Worm (Caenorhabditis elegans) whole organism, L3 larva: Measurements from ENCODE around the gene F22F7.2.

ENCODE experiments used
- R02D3.7 ChIP-seq: fragments of 150-350 bp; optimal IDR thresholded peaks from 2 replicates; lab custom pipeline; 2014; ENCODE audit warnings: missing biosample characterization, missing genetic modification characterization
- aly-2 ChIP-seq: fragments of 150-350 bp; optimal IDR thresholded peaks from 2 replicates; lab custom pipeline; 2014; ENCODE audit warnings: missing biosample characterization, missing genetic modification characterization
- ama-1 ChIP-seq: fragments of 150-350 bp; optimal IDR thresholded peaks from 2 replicates; lab custom pipeline; 2018
- ceh-16 ChIP-seq: sonication (generic microtip); optimal IDR thresholded peaks from 2 replicates; lab custom pipeline; 2017; ENCODE audit warnings: missing biosample characterization, missing genetic modification characterization
- egl-27 ChIP-seq: sonication (generic microtip); optimal IDR thresholded peaks from 4 replicates; lab custom pipeline; 2017; ENCODE audit warnings: missing biosample characterization, missing genetic modification reagents, missing genetic modification characterization
- egl-5 ChIP-seq: fragments of 150-350 bp; optimal IDR thresholded peaks from 2 replicates; lab custom pipeline; 2017; ENCODE audit warnings: missing biosample characterization, missing genetic modification reagents, missing genetic modification characterization, inconsistent platforms
- elt-1 ChIP-seq: fragments of 150-350 bp; optimal IDR thresholded peaks from 2 replicates; lab custom pipeline; 2014; ENCODE audit warnings: missing biosample characterization, missing genetic modification characterization
- elt-2 ChIP-seq: sonication (generic microtip); optimal IDR thresholded peaks from 2 replicates; lab custom pipeline; 2016; ENCODE audit warnings: missing genetic modification reagents, mild to moderate bottlenecking, missing genetic modification characterization, missing compliant biosample characterization
- elt-3 ChIP-seq, 3 experiments: fragments of 150-350 bp in 1 of 3; sonication (generic microtip) in 2 of 3; optimal IDR thresholded peaks; 2 replicates in 2 of 3; 4 replicates in 1 of 3; lab custom pipeline; 2014 to 2017; ENCODE audit warnings: missing biosample characterization in 3 of 3, missing genetic modification characterization in 3 of 3
- eor-1 ChIP-seq, 2 experiments: fragments of 150-350 bp; optimal IDR thresholded peaks; 2 replicates each; lab custom pipeline; 2014 to 2018; ENCODE audit warnings: missing biosample characterization in 2 of 2, missing genetic modification characterization in 2 of 2
- fkh-10 ChIP-seq: sonication (generic microtip); optimal IDR thresholded peaks from 2 replicates; lab custom pipeline; 2017; ENCODE audit warnings: missing biosample characterization, missing genetic modification reagents, missing genetic modification characterization
- fkh-2 ChIP-seq: fragments of 150-350 bp; optimal IDR thresholded peaks from 2 replicates; lab custom pipeline; 2014; ENCODE audit warnings: missing biosample characterization, missing genetic modification reagents, missing genetic modification characterization
- fos-1 ChIP-seq: fragments of 150-350 bp; optimal IDR thresholded peaks from 2 replicates; lab custom pipeline; 2014; ENCODE audit warnings: missing biosample characterization, missing genetic modification characterization
- hmg-11 ChIP-seq: sonication (generic microtip); optimal IDR thresholded peaks from 2 replicates; lab custom pipeline; 2016; ENCODE audit warnings: missing genetic modification characterization, missing compliant biosample characterization
- jun-1 ChIP-seq: fragments of 150-350 bp; optimal IDR thresholded peaks from 2 replicates; lab custom pipeline; 2014; ENCODE audit warnings: missing biosample characterization, missing genetic modification reagents, missing genetic modification characterization
- lin-15B ChIP-seq: fragments of 150-350 bp; optimal IDR thresholded peaks from 2 replicates; lab custom pipeline; 2014; ENCODE audit warnings: missing biosample characterization, missing genetic modification characterization
- lin-39 ChIP-seq: fragments of 150-350 bp; optimal IDR thresholded peaks from 2 replicates; lab custom pipeline; 2018; ENCODE audit warnings: missing biosample characterization, missing genetic modification reagents, missing genetic modification characterization
- lsy-12 ChIP-seq: sonication (generic microtip); optimal IDR thresholded peaks from 2 replicates; lab custom pipeline; 2016; ENCODE audit warnings: mild to moderate bottlenecking, missing genetic modification characterization, missing compliant biosample characterization
- mdl-1 ChIP-seq: fragments of 150-350 bp; optimal IDR thresholded peaks from 2 replicates; lab custom pipeline; 2014; ENCODE audit warnings: missing biosample characterization, missing genetic modification characterization
- mml-1 ChIP-seq: fragments of 150-350 bp; sonication (generic microtip); optimal IDR thresholded peaks from 3 replicates; lab custom pipeline; 2014; ENCODE audit warnings: missing biosample characterization, missing genetic modification characterization
- nfya-1 ChIP-seq: sonication (generic microtip); optimal IDR thresholded peaks from 2 replicates; lab custom pipeline; 2017; ENCODE audit warnings: missing genetic modification characterization, mild to moderate bottlenecking, missing compliant biosample characterization, antibody characterized with exemption, moderate library complexity; ENCODE audit not compliant: insufficient read depth
- nhr-11 ChIP-seq: fragments of 150-350 bp; optimal IDR thresholded peaks from 2 replicates; lab custom pipeline; 2014; ENCODE audit warnings: missing biosample characterization, missing genetic modification characterization
- nhr-23 ChIP-seq: fragments of 150-350 bp; optimal IDR thresholded peaks from 2 replicates; lab custom pipeline; 2014; ENCODE audit warnings: missing biosample characterization, missing genetic modification reagents, missing genetic modification characterization
- nhr-237 ChIP-seq: fragments of 150-350 bp; optimal IDR thresholded peaks from 2 replicates; lab custom pipeline; 2014; ENCODE audit warnings: missing biosample characterization, missing genetic modification characterization
- nhr-25 ChIP-seq: sonication (generic microtip); optimal IDR thresholded peaks from 2 replicates; lab custom pipeline; 2017; ENCODE audit warnings: missing biosample characterization, missing genetic modification characterization
- nhr-28 ChIP-seq: fragments of 150-350 bp; optimal IDR thresholded peaks from 2 replicates; lab custom pipeline; 2014; ENCODE audit warnings: missing biosample characterization, missing genetic modification characterization
- nhr-43 ChIP-seq: sonication (generic microtip); optimal IDR thresholded peaks from 2 replicates; lab custom pipeline; 2016; ENCODE audit warnings: mild to moderate bottlenecking, missing genetic modification characterization, missing compliant biosample characterization; ENCODE audit not compliant: poor library complexity, severe bottlenecking
- pha-4 ChIP-seq: fragments of 150-350 bp; optimal IDR thresholded peaks from 2 replicates; lab custom pipeline; 2014; ENCODE audit warnings: missing biosample characterization, missing genetic modification reagents, missing genetic modification characterization
- pqm-1 ChIP-seq: fragments of 150-350 bp; optimal IDR thresholded peaks from 2 replicates; lab custom pipeline; 2017; ENCODE audit warnings: missing biosample characterization, missing genetic modification characterization, inconsistent platforms
- skn-1 ChIP-seq: fragments of 150-350 bp; optimal IDR thresholded peaks from 2 replicates; lab custom pipeline; 2014; ENCODE audit warnings: missing biosample characterization, missing genetic modification characterization
- snpc-4 ChIP-seq: fragments of 150-350 bp; optimal IDR thresholded peaks from 2 replicates; lab custom pipeline; 2014; ENCODE audit warnings: missing biosample characterization, missing genetic modification characterization
- tbx-2 ChIP-seq: sonication (generic microtip); optimal IDR thresholded peaks from 2 replicates; lab custom pipeline; 2016; ENCODE audit warnings: mild to moderate bottlenecking, missing genetic modification characterization, missing compliant biosample characterization
- unc-62 ChIP-seq: fragments of 150-350 bp; sonication (generic microtip); optimal IDR thresholded peaks from 4 replicates; lab custom pipeline; 2014; ENCODE audit warnings: missing biosample characterization, missing genetic modification reagents, missing genetic modification characterization
- ztf-4 ChIP-seq: fragments of 150-350 bp; optimal IDR thresholded peaks from 2 replicates; lab custom pipeline; 2014; ENCODE audit warnings: missing biosample characterization, missing genetic modification characterization

The F22F7.2 gene

DNA sequence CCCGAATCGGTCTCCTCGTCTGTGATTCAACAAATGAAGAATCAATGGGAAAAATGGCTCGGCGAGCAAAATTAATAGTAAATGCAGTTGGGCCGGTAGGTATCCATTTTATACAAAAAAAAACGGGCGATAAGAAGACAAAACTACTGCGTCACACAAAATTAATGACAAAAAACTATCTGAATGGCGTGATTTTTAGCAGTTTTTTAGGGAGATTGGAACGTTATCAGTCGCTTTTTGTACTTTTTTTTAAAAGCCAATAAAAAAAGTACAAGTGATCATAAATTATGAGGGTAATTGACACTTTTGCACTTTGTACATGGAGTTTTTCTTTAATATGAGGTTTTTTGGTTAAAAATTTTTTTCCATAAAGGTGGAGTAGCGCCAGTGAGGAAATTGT, 582 bp downstream of the F22F7.2 start:
- peak; percentile 72 for TF ChIP-seq pqm-1 (tag; lab: Kevin White, UChicago)
- no peak for TF ChIP-seq nhr-23 (tag; lab: Kevin White, UChicago)
- TF ChIP-seq aly-2: no peak
- peak; percentile 84 for TF ChIP-seq elt-2 (tag; lab: Kevin White, UChicago)

DNA sequence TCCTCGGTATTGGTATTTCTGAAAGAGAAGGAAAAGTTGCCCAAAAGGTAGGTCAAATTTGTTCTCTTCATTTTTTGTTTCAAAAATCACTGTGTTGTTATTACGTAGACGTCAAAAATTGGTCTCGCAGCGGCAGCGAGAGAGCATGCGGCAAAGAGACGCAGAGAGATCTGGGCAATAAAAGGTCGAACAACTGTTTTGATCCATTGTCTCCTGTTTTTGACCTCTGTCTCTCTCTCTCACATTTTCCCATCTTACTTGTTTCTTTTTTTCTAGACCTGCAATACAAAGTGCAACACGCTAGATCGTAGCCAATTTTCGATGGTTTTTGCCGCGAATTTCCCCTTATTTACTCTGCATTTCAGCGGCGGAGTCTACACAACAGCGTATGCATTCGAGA, 4.0 kb downstream of the F22F7.2 start:
- no peak for TF ChIP-seq egl-27 (tag; lab: Kevin White, UChicago)
- TF ChIP-seq nhr-25 (tag; lab: Kevin White, UChicago): no peak
- TF ChIP-seq lin-39: peak; percentile 11
- no peak for TF ChIP-seq nhr-23 (tag; lab: Kevin White, UChicago)
- no peak for TF ChIP-seq nhr-237 (tag; lab: Kevin White, UChicago)
- TF ChIP-seq elt-2 (tag; lab: Kevin White, UChicago): peak; percentile 21

DNA sequence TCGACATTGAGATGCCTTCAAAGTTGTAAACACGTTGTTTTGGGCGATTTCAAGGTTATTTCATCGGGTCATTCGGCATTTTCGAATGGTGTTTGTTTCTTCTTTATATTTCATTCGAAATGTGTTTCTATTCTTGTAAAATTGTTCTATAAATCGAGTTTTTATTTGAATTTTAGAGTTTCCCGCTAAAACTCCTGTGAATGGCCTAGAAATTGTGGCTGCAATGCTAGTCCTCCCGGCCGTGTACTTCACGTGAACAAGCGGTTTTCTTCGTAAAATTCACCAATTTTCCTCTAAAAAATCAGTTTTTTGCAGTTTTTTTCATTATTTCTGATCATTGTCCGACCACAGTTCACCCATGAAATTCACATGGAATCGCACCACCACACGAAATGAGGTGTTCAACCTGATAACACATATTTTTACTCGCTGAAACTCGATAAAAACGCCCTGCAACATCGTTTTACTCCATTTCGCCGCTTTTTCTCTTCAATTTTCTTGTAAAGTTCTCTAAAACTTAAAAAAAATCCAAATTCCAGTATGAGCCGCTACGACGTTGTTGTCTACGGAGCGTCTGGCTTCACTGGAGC, 4.5 kb downstream of the F22F7.2 start, which contains the start of gene ldp-1:
ldp-1 (plus strand) TSS at position 540 of the 590 bp plus-strand sequence.
- TF ChIP-seq nhr-237 (tag; lab: Kevin White, UChicago): no peak
- TF ChIP-seq lsy-12 (tag; lab: Kevin White, UChicago): peak; percentile 66
- peak; percentile 32 for TF ChIP-seq nhr-25 (tag; lab: Kevin White, UChicago)
- TF ChIP-seq snpc-4: peak; percentile 30
- peak; percentile 57 for TF ChIP-seq pha-4 (tag; lab: Kevin White, UChicago)
- TF ChIP-seq elt-3 (tag; optimal IDR thresholded peaks at IDR 0.05; lab: Kevin White, UChicago): no peak
- no peak for TF ChIP-seq ztf-4 (tag; lab: Kevin White, UChicago)
- peak; percentile 83 for TF ChIP-seq nhr-43
- TF ChIP-seq eor-1 (tag; optimal IDR thresholded peaks at IDR 0.05; lab: Kevin White, UChicago): peak in 1 of 2 experiments; percentile 44
- TF ChIP-seq lin-15B: peak; percentile 73
- TF ChIP-seq R02D3.7: peak; percentile 6
- TF ChIP-seq pqm-1 (tag; lab: Kevin White, UChicago): peak; percentile 25
- TF ChIP-seq lin-39: no peak
- no peak for TF ChIP-seq fos-1
- TF ChIP-seq nhr-23 (tag; lab: Kevin White, UChicago): peak; percentile 55
- no peak for TF ChIP-seq tbx-2 (tag; lab: Kevin White, UChicago)
- TF ChIP-seq nfya-1 (tag; lab: Kevin White, UChicago): peak; percentile 65
- no peak for TF ChIP-seq nhr-11 (tag; lab: Kevin White, UChicago)
- TF ChIP-seq elt-1: no peak
- peak; percentile 4 for TF ChIP-seq fkh-10 (GFP tag; lab: Kevin White, UChicago)
- TF ChIP-seq, all 47 proteins: peak for 12

DNA sequence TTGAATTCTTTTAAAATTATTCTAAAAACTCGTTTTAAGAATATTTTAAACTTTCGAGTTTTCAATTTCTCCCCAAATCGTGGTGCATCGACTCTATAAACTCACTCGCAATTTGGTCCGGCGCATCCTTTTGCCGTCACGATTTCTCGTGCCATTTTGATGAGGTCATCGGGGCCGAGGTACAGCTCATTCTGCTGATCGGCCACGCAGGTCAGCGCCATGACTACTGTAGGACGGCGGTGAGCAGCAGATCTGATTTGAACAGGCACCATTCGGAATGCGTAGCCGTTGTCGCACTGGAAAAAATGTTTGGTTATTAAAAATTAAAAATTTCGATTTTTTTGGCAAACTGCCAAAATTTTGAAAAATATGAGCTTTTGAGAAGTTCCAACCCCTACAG, 10.1 kb downstream of the F22F7.2 start:
- TF ChIP-seq hmg-11 (tag; lab: Kevin White, UChicago) (peak; percentile 12), ama-1 (lab: Kevin White, UChicago) (no peak)
- TF ChIP-seq, all 47 proteins: peak for 1

DNA sequence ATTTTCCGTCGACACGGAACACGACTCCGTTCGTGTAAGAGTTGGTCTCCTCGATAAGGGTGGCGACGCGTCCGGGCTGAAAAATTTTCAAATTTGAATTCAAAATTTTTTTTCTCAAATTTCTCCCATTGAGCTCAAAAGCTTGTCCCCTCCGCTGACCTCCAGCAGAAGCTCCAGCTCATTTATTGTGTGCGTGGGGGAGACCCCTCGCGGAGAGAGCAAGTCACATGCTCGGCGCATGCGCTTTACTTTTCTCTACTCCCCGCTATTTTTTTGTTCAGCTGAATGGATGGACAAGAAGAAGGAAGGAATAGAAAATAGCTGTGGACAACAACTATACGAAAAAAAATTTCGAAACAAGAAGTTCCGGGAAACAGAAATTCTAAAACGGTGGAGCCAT, 10.9 kb downstream of the F22F7.2 start:
- TF ChIP-seq mdl-1 (tag; lab: Kevin White, UChicago) (peak; percentile 49), elt-2 (tag; lab: Kevin White, UChicago) (peak; percentile 5), jun-1 (peak; percentile 28), nhr-28 (tag; lab: Kevin White, UChicago) (no peak), mml-1 (tag; lab: Kevin White, UChicago) (peak; percentile 93), pha-4 (tag; lab: Kevin White, UChicago) (peak; percentile 50), fkh-2 (tag; lab: Kevin White, UChicago) (no peak), hmg-11 (tag; lab: Kevin White, UChicago) (peak; percentile 80), lin-39 (peak; percentile 74), ceh-16 (tag; lab: Kevin White, UChicago) (no peak), skn-1 (no peak), snpc-4 (peak; percentile 50), tbx-2 (tag; lab: Kevin White, UChicago) (peak; percentile 7), fkh-10 (GFP tag; lab: Kevin White, UChicago) (peak; percentile 68), unc-62 (GFP tag; lab: Kevin White, UChicago) (no peak), egl-5 (tag; lab: Kevin White, UChicago) (peak; percentile 42), nfya-1 (tag; lab: Kevin White, UChicago) (peak; percentile 86), pqm-1 (tag; lab: Kevin White, UChicago) (peak; percentile 11)
- TF ChIP-seq, all 47 proteins: peak for 13
